Worm (Caenorhabditis elegans) whole organism, L4 larva: ENCODE results near the gene art-1.

Experiments
- ceh-28 ChIP-seq: fragments of 150-350 bp; optimal IDR thresholded peaks from 2 replicates; lab custom pipeline; 2014; ENCODE audit warnings: missing biosample characterization, missing genetic modification reagents, missing genetic modification characterization
- fos-1 ChIP-seq: fragments of 150-350 bp; optimal IDR thresholded peaks from 2 replicates; lab custom pipeline; 2014; ENCODE audit warnings: missing biosample characterization, missing genetic modification characterization
- unc-39 ChIP-seq: sonication (generic microtip); optimal IDR thresholded peaks from 2 replicates; lab custom pipeline; 2017; ENCODE audit warnings: missing biosample characterization, missing genetic modification characterization

- no peak for TF ChIP-seq unc-39 (tag; lab: Kevin White, UChicago)
- no peak for TF ChIP-seq fos-1 (tag; lab: Kevin White, UChicago)
- TF ChIP-seq ceh-28 (tag; lab: Kevin White, UChicago): no peak
Observed at ce11 chrII:6973501-6973900, 1.5 kb upstream of the art-1 start, which contains the start of gene sod-1.
